Fruit fly (Drosophila melanogaster) whole organism, wandering third instar larva: ENCODE results near the gene ScsbetaA.

Source experiments
- Abd-B ChIP-seq: fragments of >200 bp; optimal IDR thresholded peaks from 2 replicates; lab custom pipeline; 2017; ENCODE audit warnings: missing biosample characterization, missing genetic modification characterization
- CG32264 ChIP-seq: fragments of 200-800 bp; sonication (Bioruptor generic); optimal IDR thresholded peaks from 2 replicates; lab custom pipeline; 2016; ENCODE audit warnings: missing biosample characterization, missing genetic modification characterization
- CG9705 ChIP-seq: fragments of 200-800 bp; sonication (Bioruptor generic); optimal IDR thresholded peaks from 2 replicates; lab custom pipeline; 2018; ENCODE audit warnings: missing biosample characterization, mild to moderate bottlenecking, missing genetic modification characterization
- CrebA ChIP-seq: fragments of 200-800 bp; sonication (Bioruptor generic); optimal IDR thresholded peaks from 2 replicates; lab custom pipeline; 2016; ENCODE audit warnings: missing biosample characterization, mild to moderate bottlenecking, missing genetic modification characterization, borderline replicate concordance
- Dfd ChIP-seq: fragments of >200 bp; optimal IDR thresholded peaks from 2 replicates; lab custom pipeline; 2017; ENCODE audit warnings: missing biosample characterization, missing genetic modification characterization
- Dif ChIP-seq: fragments of 200-275, 200-300 bp; sonication (Bioruptor generic); optimal IDR thresholded peaks from 2 replicates; lab custom pipeline; 2018; ENCODE audit warnings: missing biosample characterization, missing genetic modification characterization; ENCODE audit not compliant: partially characterized antibody
- GATAd ChIP-seq: sonication (Bioruptor generic); optimal IDR thresholded peaks from 2 replicates; lab custom pipeline; 2016; ENCODE audit warnings: missing biosample characterization, missing genetic modification characterization
- HLH106 ChIP-seq: fragments of 200-800 bp; optimal IDR thresholded peaks from 3 replicates; lab custom pipeline; 2019; ENCODE audit warnings: missing biosample characterization, mild to moderate bottlenecking, missing genetic modification characterization, moderate library complexity
- Hnf4 ChIP-seq: fragments of 200-800 bp; sonication (Bioruptor generic); optimal IDR thresholded peaks from 2 replicates; lab custom pipeline; 2016; ENCODE audit warnings: missing biosample characterization, mild to moderate bottlenecking, missing genetic modification characterization
- Hr78 ChIP-seq: fragments of >200 bp; optimal IDR thresholded peaks from 2 replicates; lab custom pipeline; 2017; ENCODE audit warnings: missing biosample characterization, missing genetic modification characterization
- Hr83 ChIP-seq: fragments of 200-300 bp; sonication (Bioruptor generic); optimal IDR thresholded peaks from 2 replicates; lab custom pipeline; 2016; ENCODE audit warnings: missing biosample characterization, mild to moderate bottlenecking, missing genetic modification characterization, moderate library complexity; ENCODE audit not compliant: poor library complexity, severe bottlenecking
- Jra ChIP-seq: sonication (Bioruptor generic); optimal IDR thresholded peaks from 2 replicates; lab custom pipeline; 2016; ENCODE audit warnings: missing biosample characterization, missing genetic modification characterization
- Mio ChIP-seq: sonication (Bioruptor generic); optimal IDR thresholded peaks from 2 replicates; lab custom pipeline; 2016; ENCODE audit warnings: missing biosample characterization, missing genetic modification characterization
- Myc ChIP-seq: fragments of >200 bp; optimal IDR thresholded peaks from 2 replicates; lab custom pipeline; 2017
- N ChIP-seq: fragments of >200 bp; optimal IDR thresholded peaks from 2 replicates; lab custom pipeline; 2018; ENCODE audit warnings: missing biosample characterization, missing external identifiers, missing genetic modification characterization
- OdsH ChIP-seq: fragments of 200-800 bp; sonication (Bioruptor generic); optimal IDR thresholded peaks from 2 replicates; lab custom pipeline; 2016; ENCODE audit warnings: missing biosample characterization, mild to moderate bottlenecking, missing genetic modification characterization
- Rel ChIP-seq, 2 experiments: fragments of 200-800 bp; sonication (Bioruptor generic) in 1 of 2; optimal IDR thresholded peaks; 2 replicates in 1 of 2; 3 replicates in 1 of 2; lab custom pipeline; 2016 to 2019; ENCODE audit warnings: mild to moderate bottlenecking in 2 of 2, missing biosample characterization in 2 of 2, missing genetic modification characterization in 2 of 2, moderate library complexity in 1 of 2
- Sp1 ChIP-seq: fragments of 200-800 bp; sonication (Bioruptor generic); optimal IDR thresholded peaks from 3 replicates; lab custom pipeline; 2019; ENCODE audit warnings: missing biosample characterization, mild to moderate bottlenecking, missing genetic modification characterization, moderate library complexity
- Vsx2 ChIP-seq: fragments of 200-300, 225-300 bp; sonication (Bioruptor generic); optimal IDR thresholded peaks from 2 replicates; lab custom pipeline; 2018; ENCODE audit warnings: missing biosample characterization, missing genetic modification characterization; ENCODE audit not compliant: partially characterized antibody
- br ChIP-seq: fragments of 200-800 bp; sonication (Bioruptor generic); optimal IDR thresholded peaks from 2 replicates; lab custom pipeline; 2016; ENCODE audit warnings: missing biosample characterization, missing genetic modification characterization
- brk ChIP-seq: fragments of 200-800 bp; sonication (Bioruptor generic); optimal IDR thresholded peaks from 2 replicates; lab custom pipeline; 2016; ENCODE audit warnings: missing biosample characterization, mild to moderate bottlenecking, missing genetic modification characterization
- dl ChIP-seq, 2 experiments: fragments of 175-275, 200-275 bp in 1 of 2; fragments of 200-275 bp in 1 of 2; sonication (Bioruptor generic); optimal IDR thresholded peaks; lab custom pipeline; 2018; ENCODE audit warnings: mild to moderate bottlenecking in 2 of 2, missing biosample characterization in 2 of 2, missing genetic modification characterization in 2 of 2, moderate library complexity in 2 of 2; ENCODE audit not compliant: partially characterized antibody in 2 of 2, insufficient read depth in 1 of 2
- dmrt93B ChIP-seq: fragments of 200-800 bp; sonication (Bioruptor generic); optimal IDR thresholded peaks from 2 replicates; lab custom pipeline; 2018; ENCODE audit warnings: missing biosample characterization, mild to moderate bottlenecking, missing genetic modification characterization
- dsf ChIP-seq: sonication (Bioruptor generic); optimal IDR thresholded peaks from 2 replicates; lab custom pipeline; 2016; ENCODE audit warnings: missing biosample characterization, missing genetic modification characterization, borderline replicate concordance
- ey ChIP-seq: fragments of 200-800 bp; sonication (Bioruptor generic); optimal IDR thresholded peaks from 2 replicates; lab custom pipeline; 2016; ENCODE audit warnings: missing biosample characterization, missing genetic modification characterization
- foxo ChIP-seq, 2 experiments: fragments of 200-800 bp; sonication (Bioruptor generic); optimal IDR thresholded peaks; 2 replicates in 1 of 2; 3 replicates in 1 of 2; lab custom pipeline; 2016 to 2017; ENCODE audit warnings: missing biosample characterization in 2 of 2, missing genetic modification characterization in 2 of 2
- fru ChIP-seq: fragments of 200-800 bp; sonication (Bioruptor generic); optimal IDR thresholded peaks from 3 replicates; lab custom pipeline; 2016; ENCODE audit warnings: missing biosample characterization, mild to moderate bottlenecking, missing genetic modification characterization
- h ChIP-seq: fragments of 200-800 bp; sonication (Bioruptor generic); optimal IDR thresholded peaks from 3 replicates; lab custom pipeline; 2016; ENCODE audit warnings: missing biosample characterization, mild to moderate bottlenecking, missing genetic modification characterization
- jim ChIP-seq: fragments of 175-275, 200-325 bp; sonication (Bioruptor generic); optimal IDR thresholded peaks from 2 replicates; lab custom pipeline; 2016; ENCODE audit warnings: missing biosample characterization, mild to moderate bottlenecking, missing genetic modification characterization
- lola ChIP-seq: fragments of >200 bp; optimal IDR thresholded peaks from 2 replicates; lab custom pipeline; 2017; ENCODE audit warnings: missing biosample characterization, missing genetic modification characterization
- pan ChIP-seq: fragments of >200 bp; optimal IDR thresholded peaks from 2 replicates; lab custom pipeline; 2017
- psq ChIP-seq: fragments of 200-800 bp; sonication (Bioruptor generic); optimal IDR thresholded peaks from 3 replicates; lab custom pipeline; 2017; ENCODE audit warnings: missing biosample characterization, mild to moderate bottlenecking, missing genetic modification characterization, moderate library complexity
- rgr ChIP-seq: fragments of 200-800 bp; sonication (Bioruptor generic); optimal IDR thresholded peaks from 3 replicates; lab custom pipeline; 2016; ENCODE audit warnings: missing biosample characterization, mild to moderate bottlenecking, missing genetic modification characterization
- sage ChIP-seq: fragments of 200-800 bp; sonication (Bioruptor generic); optimal IDR thresholded peaks from 2 replicates; lab custom pipeline; 2016; ENCODE audit warnings: missing biosample characterization, mild to moderate bottlenecking, missing genetic modification characterization
- sv ChIP-seq: fragments of 200-800 bp; sonication (Bioruptor generic); optimal IDR thresholded peaks from 3 replicates; lab custom pipeline; 2016; ENCODE audit warnings: missing biosample characterization, missing genetic modification characterization
- tai ChIP-seq: sonication (Bioruptor generic); optimal IDR thresholded peaks from 2 replicates; lab custom pipeline; 2016; ENCODE audit warnings: missing biosample characterization, missing genetic modification characterization
- usp ChIP-seq: fragments of >200 bp; optimal IDR thresholded peaks from 2 replicates; lab custom pipeline; 2017; ENCODE audit warnings: missing biosample characterization, missing genetic modification characterization
- woc ChIP-seq: sonication (Bioruptor generic); optimal IDR thresholded peaks from 2 replicates; lab custom pipeline; 2016; ENCODE audit warnings: missing biosample characterization, mild to moderate bottlenecking, missing genetic modification characterization

ScsbetaA gene

DNA sequence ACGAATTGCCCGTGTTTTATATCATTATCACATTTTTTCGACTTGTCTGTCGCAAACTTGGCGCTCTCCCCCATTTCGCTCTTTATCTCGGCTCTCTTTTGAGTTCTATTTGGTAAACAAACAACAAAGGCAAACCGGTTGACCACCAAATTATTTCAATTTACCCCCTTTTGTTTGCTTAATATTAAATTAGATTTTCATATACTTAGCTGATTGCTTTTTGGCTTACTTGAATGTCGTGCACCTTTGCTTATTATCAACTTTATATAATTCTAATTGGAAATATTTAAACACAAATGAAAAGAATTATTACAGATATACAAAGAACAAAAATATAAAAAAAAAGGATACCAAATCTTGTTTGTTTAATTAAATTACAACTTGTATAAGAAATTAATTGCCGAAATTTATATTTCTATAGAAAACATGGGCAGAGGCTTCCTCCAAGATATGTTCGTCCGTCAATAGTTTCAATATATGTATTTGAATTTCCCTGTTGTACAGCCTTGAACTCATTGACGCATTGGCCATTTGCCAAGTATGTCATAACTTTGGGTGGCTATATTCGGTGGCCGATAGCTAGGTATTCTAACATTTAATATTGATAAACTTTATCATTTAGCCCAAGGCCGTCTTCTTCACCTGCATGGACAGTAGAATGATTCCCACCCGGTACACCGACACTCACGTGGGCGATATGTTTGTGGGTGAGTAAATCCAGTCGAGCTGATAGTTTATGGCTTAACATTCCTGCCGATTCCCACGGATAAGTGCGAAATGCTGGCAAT, 42.9 kb downstream of the ScsbetaA start:
- TF ChIP-seq Dif (GFP tag; lab: Kevin White, UChicago), result peak; percentile 30
- TF ChIP-seq Abd-B (GFP tag; lab: Kevin White, UChicago), result no peak
- no peak for TF ChIP-seq Rel (GFP tag; optimal IDR thresholded peaks at IDR 0.05; lab: Kevin White, UChicago)
- TF ChIP-seq Rel (tag; optimal IDR thresholded peaks at IDR 0.05; lab: Kevin White, UChicago), result no peak
- TF ChIP-seq CG9705, result no peak
- TF ChIP-seq, all 38 proteins: peak for 1

DNA sequence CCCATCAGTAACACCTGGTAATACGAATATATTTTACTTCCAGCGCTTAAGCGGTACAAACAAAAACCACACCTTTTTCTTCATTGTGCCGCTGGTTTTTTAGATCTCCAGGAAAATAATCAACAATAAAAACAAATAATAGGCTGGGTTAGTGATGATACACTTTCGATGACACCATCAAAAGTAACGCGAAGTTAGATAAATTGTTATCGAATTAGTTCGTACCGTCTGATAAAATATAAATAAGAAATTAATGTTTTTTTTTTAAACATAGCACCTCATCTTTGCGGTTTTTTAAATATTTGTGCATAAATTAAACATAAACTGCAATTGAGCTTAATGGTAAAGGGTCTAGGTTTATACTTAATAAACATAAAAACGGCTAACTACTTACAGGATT, 45.6 kb downstream of the ScsbetaA start, which contains the start of gene RagA-B:
Gene RagA-B (minus strand): TSS at position 175 of the 400 bp plus-strand sequence.
- TF ChIP-seq dmrt93B (no peak), sage (no peak), Hnf4 (GFP tag; lab: Kevin White, UChicago) (no peak), brk (GFP tag; lab: Kevin White, UChicago) (no peak), usp (GFP tag; lab: Kevin White, UChicago) (no peak), CrebA (no peak)

DNA sequence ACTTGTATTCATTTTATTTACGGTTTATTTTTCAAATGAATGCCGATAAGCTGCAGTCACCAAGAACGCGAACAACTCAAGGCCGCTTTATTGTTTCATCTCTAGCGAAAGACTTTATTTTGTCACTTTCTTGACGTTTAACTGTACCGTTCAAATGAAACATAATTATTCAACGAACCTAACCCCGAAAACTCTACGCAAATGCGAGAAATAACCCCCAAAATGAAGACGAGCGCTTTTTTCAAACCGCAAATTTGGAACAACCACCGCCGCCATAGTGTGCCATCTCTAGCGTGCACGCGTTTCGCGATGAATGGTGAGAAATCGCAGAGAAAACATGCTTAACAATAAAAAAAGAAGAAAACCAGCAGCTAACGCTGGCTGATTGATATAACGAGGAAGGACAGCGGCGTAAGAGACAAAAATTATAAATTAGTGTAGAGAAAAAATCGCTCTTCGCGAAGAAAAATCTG, 46.1 kb downstream of the ScsbetaA start, which contains the start of gene CG11970:
Gene CG11970 (plus strand): TSS at position 117 of the 473 bp plus-strand sequence.
- no peak for TF ChIP-seq dmrt93B
- no peak for TF ChIP-seq dsf (GFP tag; lab: Kevin White, UChicago)
- peak; percentile 42 for TF ChIP-seq rgr (GFP tag; lab: Kevin White, UChicago)
- TF ChIP-seq CG9705, result peak; percentile 62
- TF ChIP-seq pan (lab: Kevin White, UChicago), result no peak
- no peak for TF ChIP-seq N (GFP tag; lab: Kevin White, UChicago)
- peak; percentile 44 for TF ChIP-seq fru (GFP tag; lab: Kevin White, UChicago)
- TF ChIP-seq Abd-B (GFP tag; lab: Kevin White, UChicago), result no peak
- TF ChIP-seq CG32264 (GFP tag; lab: Kevin White, UChicago), result no peak
- no peak for TF ChIP-seq lola (GFP tag; lab: Kevin White, UChicago)
- peak in 1 of 2 experiments; percentile 48 for TF ChIP-seq foxo (GFP tag; optimal IDR thresholded peaks at IDR 0.05; lab: Kevin White, UChicago)
- no peak for TF ChIP-seq Rel (GFP tag; optimal IDR thresholded peaks at IDR 0.05; lab: Kevin White, UChicago)
- TF ChIP-seq Rel (tag; optimal IDR thresholded peaks at IDR 0.05; lab: Kevin White, UChicago), result peak; percentile 15
- TF ChIP-seq usp (GFP tag; lab: Kevin White, UChicago), result no peak
- TF ChIP-seq OdsH, result peak; percentile 24
- no peak for TF ChIP-seq jim (GFP tag; lab: Kevin White, UChicago)
- TF ChIP-seq Mio (GFP tag; lab: Kevin White, UChicago), result no peak
- TF ChIP-seq woc, result peak; percentile 51
- TF ChIP-seq HLH106 (tag; lab: Kevin White, UChicago), result peak; percentile 71
- TF ChIP-seq CrebA, result no peak
- peak; percentile 23 for TF ChIP-seq Myc (lab: Kevin White, UChicago)
- TF ChIP-seq ey, result peak; percentile 37
- no peak for TF ChIP-seq br (GFP tag; lab: Kevin White, UChicago)
- no peak for TF ChIP-seq brk (GFP tag; lab: Kevin White, UChicago)
- no peak for TF ChIP-seq Hr78
- peak; percentile 25 for TF ChIP-seq Hr83 (GFP tag; lab: Kevin White, UChicago)
- no peak for TF ChIP-seq dl (GFP tag; optimal IDR thresholded peaks at IDR 0.05; lab: Kevin White, UChicago; ENCODE audit: insufficient read depth in 1 of 2, partially characterized antibody in 2 of 2)
- no peak for TF ChIP-seq Hnf4 (GFP tag; lab: Kevin White, UChicago)
- peak; percentile 42 for TF ChIP-seq Sp1 (GFP tag; lab: Kevin White, UChicago)
- TF ChIP-seq sage, result no peak
- TF ChIP-seq sv (GFP tag; lab: Kevin White, UChicago), result no peak
- TF ChIP-seq psq (GFP tag; lab: Kevin White, UChicago), result peak; percentile 26
- TF ChIP-seq GATAd (GFP tag; lab: Kevin White, UChicago), result no peak
- TF ChIP-seq Vsx2 (GFP tag; lab: Kevin White, UChicago), result no peak
- TF ChIP-seq Dif (GFP tag; lab: Kevin White, UChicago), result no peak
- TF ChIP-seq Jra, result peak; percentile 31
- TF ChIP-seq tai (GFP tag; lab: Kevin White, UChicago), result no peak
- no peak for TF ChIP-seq Dfd
- no peak for TF ChIP-seq h
- TF ChIP-seq, all 38 proteins: peak for 14
